Fruit fly (Drosophila melanogaster) whole organism, embryonic: ENCODE data around the gene CG17572.
A peak's percentile ranks its signal among the peaks of the same experiment; 100 is the strongest.

Source experiments
- Ada2b ChIP-seq: fragments of 200-800 bp; sonication (Bioruptor generic); IDR thresholded peaks from 2 replicates; pipeline ENCODE4 v1.3.6; 2022; ENCODE audit warnings: missing biosample characterization, missing genetic modification characterization
- Adf1 ChIP-seq: fragments of 200-800 bp; sonication (Bioruptor generic); IDR thresholded peaks from 2 replicates; pipeline ENCODE4 v1.3.6; 2022; ENCODE audit warnings: missing biosample characterization, missing genetic modification characterization
- Bgb ChIP-seq: fragments of 200-800 bp; sonication (Bioruptor generic); IDR thresholded peaks from 2 replicates; pipeline ENCODE4 v1.3.6; 2022; ENCODE audit warnings: missing biosample characterization, missing genetic modification characterization; ENCODE audit not compliant: partially characterized antibody
- Blimp-1 ChIP-seq: fragments of 200-800 bp; sonication (Bioruptor generic); optimal IDR thresholded peaks from 3 replicates; lab custom pipeline; 2018; ENCODE audit warnings: missing biosample characterization, missing genetic modification characterization, mild to moderate bottlenecking, moderate library complexity, missing genetic modification reagents
- CG10267 ChIP-seq: fragments of 200-800 bp; sonication (Bioruptor generic); optimal IDR thresholded peaks from 2 replicates; lab custom pipeline; 2018; ENCODE audit warnings: missing biosample characterization, mild to moderate bottlenecking, missing genetic modification characterization, moderate library complexity
- CG10654 ChIP-seq: fragments of 200-800 bp; sonication (Bioruptor generic); optimal IDR thresholded peaks from 2 replicates; lab custom pipeline; 2016; ENCODE audit warnings: missing biosample characterization, missing genetic modification characterization
- CG10979 ChIP-seq: fragments of 200-800 bp; sonication (Bioruptor generic); optimal IDR thresholded peaks from 2 replicates; lab custom pipeline; 2018; ENCODE audit warnings: missing biosample characterization, mild to moderate bottlenecking, missing genetic modification characterization, moderate library complexity
- CG12659 ChIP-seq: fragments of 200-800 bp; sonication (Bioruptor generic); optimal IDR thresholded peaks from 3 replicates; lab custom pipeline; 2017; ENCODE audit warnings: mild to moderate bottlenecking, missing biosample characterization, missing genetic modification reagents, missing genetic modification characterization
- CG12744 ChIP-seq: fragments of 200-800 bp; sonication (Bioruptor generic); optimal IDR thresholded peaks from 2 replicates; lab custom pipeline; 2016; ENCODE audit warnings: missing biosample characterization, missing genetic modification characterization
- CG15696 ChIP-seq: fragments of 200-800 bp; sonication (Bioruptor generic); optimal IDR thresholded peaks from 2 replicates; lab custom pipeline; 2019; ENCODE audit warnings: missing biosample characterization, mild to moderate bottlenecking, missing genetic modification characterization, moderate library complexity
- CG1603 ChIP-seq: fragments of 200-800 bp; sonication (Bioruptor generic); optimal IDR thresholded peaks from 2 replicates; lab custom pipeline; 2019; ENCODE audit warnings: missing biosample characterization, mild to moderate bottlenecking, missing genetic modification characterization, moderate library complexity
- CG17385 ChIP-seq: fragments of 200-800 bp; sonication (Bioruptor generic); optimal IDR thresholded peaks from 3 replicates; lab custom pipeline; 2018; ENCODE audit warnings: missing biosample characterization, mild to moderate bottlenecking, missing genetic modification characterization
- CG2712 ChIP-seq: fragments of 200-800 bp; optimal IDR thresholded peaks from 3 replicates; lab custom pipeline; 2019; ENCODE audit warnings: missing biosample characterization, mild to moderate bottlenecking, missing genetic modification characterization, moderate library complexity
- CG30020 ChIP-seq: fragments of 200-800 bp; optimal IDR thresholded peaks from 2 replicates; lab custom pipeline; 2019; ENCODE audit warnings: missing biosample characterization, mild to moderate bottlenecking, missing genetic modification characterization, moderate library complexity
- CG34224 ChIP-seq: fragments of 200-800 bp; sonication (Bioruptor generic); IDR thresholded peaks from 3 replicates; pipeline ENCODE4 v1.3.6; 2022; ENCODE audit warnings: missing biosample characterization, missing genetic modification characterization; ENCODE audit not compliant: partially characterized antibody
- CG42726 ChIP-seq: fragments of 200-800 bp; sonication (Bioruptor generic); IDR thresholded peaks from 2 replicates; pipeline ENCODE4 v1.3.6; 2022; ENCODE audit warnings: missing biosample characterization, missing genetic modification characterization; ENCODE audit not compliant: partially characterized antibody
- CG4617 ChIP-seq: fragments of 200-800 bp; sonication (Bioruptor generic); optimal IDR thresholded peaks from 3 replicates; lab custom pipeline; 2016; ENCODE audit warnings: missing biosample characterization, missing genetic modification characterization, borderline replicate concordance
- CG5953 ChIP-seq: fragments of 200-800 bp; sonication (Bioruptor generic); IDR thresholded peaks from 2 replicates; pipeline ENCODE4 v1.3.6; 2022; ENCODE audit warnings: missing biosample characterization, missing genetic modification characterization
- CG7839 ChIP-seq: fragments of 200-800 bp; sonication (Bioruptor generic); optimal IDR thresholded peaks from 3 replicates; lab custom pipeline; 2018; ENCODE audit warnings: missing biosample characterization, mild to moderate bottlenecking, missing genetic modification characterization, moderate library complexity
- CG8388 ChIP-seq: fragments of 200-800 bp; sonication (Bioruptor generic); optimal IDR thresholded peaks from 2 replicates; lab custom pipeline; 2019; ENCODE audit warnings: missing biosample characterization, mild to moderate bottlenecking, missing genetic modification characterization, moderate library complexity
- CG9437 ChIP-seq: fragments of 200-800 bp; sonication (Bioruptor generic); optimal IDR thresholded peaks from 2 replicates; lab custom pipeline; 2018; ENCODE audit warnings: missing biosample characterization, mild to moderate bottlenecking, missing genetic modification characterization
- Fer3 ChIP-seq: fragments of 200-800 bp; sonication (Bioruptor generic); optimal IDR thresholded peaks from 2 replicates; lab custom pipeline; 2018; ENCODE audit warnings: missing biosample characterization, mild to moderate bottlenecking, missing genetic modification characterization, moderate library complexity
- MBD-R2 ChIP-seq: fragments of 200-800 bp; sonication (Bioruptor generic); IDR thresholded peaks from 2 replicates; pipeline ENCODE4 v1.3.6; 2022; ENCODE audit warnings: missing biosample characterization, missing genetic modification characterization
- MESR4 ChIP-seq: fragments of 200-800 bp; sonication (Bioruptor generic); optimal IDR thresholded peaks from 2 replicates; lab custom pipeline; 2018; ENCODE audit warnings: missing biosample characterization, mild to moderate bottlenecking, missing genetic modification characterization, moderate library complexity
- Med ChIP-seq: fragments of 200-800 bp; sonication (Bioruptor generic); peaks from one replicate; lab custom pipeline; 2016; ENCODE audit warnings: missing biosample characterization, missing genetic modification characterization, mild to moderate bottlenecking, inconsistent platforms, moderate library complexity
- Opbp ChIP-seq: fragments of 200-800 bp; sonication (Bioruptor generic); IDR thresholded peaks from 3 replicates; pipeline ENCODE4 v1.3.6; 2022; ENCODE audit warnings: missing biosample characterization, missing genetic modification characterization; ENCODE audit not compliant: partially characterized antibody
- Pdp1 ChIP-seq, 2 experiments: fragments of 200-800 bp; sonication (Bioruptor generic); optimal IDR thresholded peaks; 3 replicates each; lab custom pipeline; 2016; ENCODE audit warnings: missing biosample characterization in 2 of 2, missing genetic modification characterization in 2 of 2, mild to moderate bottlenecking in 1 of 2, moderate library complexity in 1 of 2
- Sox102F ChIP-seq: fragments of 200-800 bp; sonication (Bioruptor generic); optimal IDR thresholded peaks from 2 replicates; lab custom pipeline; 2018; ENCODE audit warnings: missing biosample characterization, mild to moderate bottlenecking, missing genetic modification characterization, moderate library complexity
- Sry-δ ChIP-seq: fragments of 200-800 bp; sonication (Bioruptor generic); optimal IDR thresholded peaks from 2 replicates; lab custom pipeline; 2016; ENCODE audit warnings: missing biosample characterization, missing genetic modification characterization
- Xrp1 ChIP-seq: fragments of 200-800 bp; sonication (Bioruptor generic); IDR thresholded peaks from 2 replicates; pipeline ENCODE4 v1.3.6; 2022; ENCODE audit warnings: missing biosample characterization, missing genetic modification characterization
- amos ChIP-seq: fragments of 200-800 bp; sonication (Bioruptor generic); IDR thresholded peaks from 2 replicates; pipeline ENCODE4 v1.3.6; 2022; ENCODE audit warnings: missing biosample characterization, missing genetic modification characterization; ENCODE audit not compliant: partially characterized antibody
- chinmo ChIP-seq: fragments of 200-800 bp; sonication (Bioruptor generic); IDR thresholded peaks from 4 replicates; pipeline ENCODE4 v1.3.6; 2022; ENCODE audit warnings: missing biosample characterization, missing genetic modification characterization; ENCODE audit not compliant: partially characterized antibody
- dmrt11E ChIP-seq: fragments of 200-800 bp; sonication (Bioruptor generic); optimal IDR thresholded peaks from 3 replicates; lab custom pipeline; 2018; ENCODE audit warnings: missing biosample characterization, mild to moderate bottlenecking, missing genetic modification characterization, moderate library complexity
- dmrt99B ChIP-seq: fragments of 200-800 bp; sonication (Bioruptor generic); optimal IDR thresholded peaks from 2 replicates; lab custom pipeline; 2018; ENCODE audit warnings: missing biosample characterization, mild to moderate bottlenecking, missing genetic modification characterization, moderate library complexity
- gcm ChIP-seq: fragments of 200-800 bp; sonication (Bioruptor generic); optimal IDR thresholded peaks from 2 replicates; lab custom pipeline; 2019; ENCODE audit warnings: missing biosample characterization, mild to moderate bottlenecking, missing genetic modification characterization, moderate library complexity
- hbn ChIP-seq: fragments of 200-800 bp; sonication (Bioruptor generic); IDR thresholded peaks from 2 replicates; pipeline ENCODE4 v1.3.6; 2022; ENCODE audit warnings: missing biosample characterization, missing genetic modification characterization; ENCODE audit not compliant: partially characterized antibody
- inv ChIP-seq: fragments of 200-800 bp; sonication (Bioruptor generic); IDR thresholded peaks from 2 replicates; pipeline ENCODE4 v1.3.6; 2022; ENCODE audit warnings: missing biosample characterization, missing genetic modification characterization; ENCODE audit not compliant: partially characterized antibody
- nerfin-2 ChIP-seq: fragments of 200-800 bp; sonication (Bioruptor generic); IDR thresholded peaks from 2 replicates; pipeline ENCODE4 v1.3.6; 2022; ENCODE audit warnings: missing biosample characterization, missing genetic modification characterization; ENCODE audit not compliant: partially characterized antibody
- repo ChIP-seq: fragments of 200-800 bp; sonication (Bioruptor generic); optimal IDR thresholded peaks from 2 replicates; lab custom pipeline; 2016; ENCODE audit warnings: missing biosample characterization, missing genetic modification characterization
- row ChIP-seq: fragments of 200-800 bp; sonication (Bioruptor generic); IDR thresholded peaks from 3 replicates; pipeline ENCODE4 v1.3.6; 2022; ENCODE audit warnings: missing biosample characterization, missing genetic modification characterization
- sna ChIP-seq: fragments of 200-800 bp; sonication (Bioruptor generic); IDR thresholded peaks from 2 replicates; pipeline ENCODE4 v1.3.6; 2022; ENCODE audit warnings: missing biosample characterization, missing genetic modification characterization; ENCODE audit not compliant: partially characterized antibody
- tna ChIP-seq: fragments of 200-800 bp; sonication (Bioruptor generic); IDR thresholded peaks from 2 replicates; pipeline ENCODE4 v1.3.6; 2022; ENCODE audit warnings: missing biosample characterization, missing genetic modification characterization; ENCODE audit not compliant: partially characterized antibody
- unc-4 ChIP-seq: fragments of 200-800 bp; sonication (Bioruptor generic); IDR thresholded peaks from 2 replicates; pipeline ENCODE4 v1.3.6; 2022; ENCODE audit warnings: missing biosample characterization, missing genetic modification characterization; ENCODE audit not compliant: partially characterized antibody
- usp ChIP-seq: fragments of >200 bp; optimal IDR thresholded peaks from 2 replicates; lab custom pipeline; 2017; ENCODE audit warnings: missing biosample characterization, missing genetic modification characterization
- vnd ChIP-seq: fragments of 200-800 bp; sonication (Bioruptor generic); IDR thresholded peaks from 3 replicates; pipeline ENCODE4 v1.3.6; 2022; ENCODE audit warnings: missing biosample characterization, missing genetic modification characterization; ENCODE audit not compliant: partially characterized antibody
- zen2 ChIP-seq: fragments of 200-800 bp; sonication (Bioruptor generic); IDR thresholded peaks from 3 replicates; pipeline ENCODE4 v1.3.6; 2022; ENCODE audit warnings: missing biosample characterization, missing genetic modification characterization; ENCODE audit not compliant: partially characterized antibody
- zf30C ChIP-seq: fragments of 200-800 bp; sonication (Bioruptor generic); optimal IDR thresholded peaks from 3 replicates; lab custom pipeline; 2018; ENCODE audit warnings: missing biosample characterization, mild to moderate bottlenecking, missing genetic modification characterization

Gene CG17572

DNA sequence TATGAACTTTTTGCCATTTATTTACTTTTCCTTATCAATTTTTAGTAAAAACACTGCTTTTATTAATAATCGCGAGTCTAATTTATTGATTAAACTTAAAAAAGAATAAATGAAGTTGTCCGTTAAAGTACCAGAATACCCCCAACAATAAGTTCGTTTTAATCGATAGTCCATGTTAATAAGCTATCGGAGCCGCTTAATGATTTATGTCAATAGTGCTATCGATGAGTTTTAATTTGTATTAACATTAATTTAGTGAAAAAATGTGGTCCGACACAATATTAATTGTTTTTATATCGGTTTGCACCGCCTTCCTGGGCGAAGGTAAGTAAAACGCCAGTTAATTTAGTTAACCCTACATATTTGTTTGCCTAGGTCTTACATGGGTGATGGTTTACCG is 25.0 kb downstream of the CG17572 start, which contains the start of gene CG10470 (continued):
- TF ChIP-seq chinmo (GFP tag; lab: Robert Waterston, UW) (peak; percentile 84; the same call in 2 of the 4 replicates), CG10979 (tag; lab: Kevin White, UChicago) (peak; percentile 22), Fer3 (tag; lab: Kevin White, UChicago) (peak; percentile 28), Sox102F (peak; percentile 18), CG8388 (GFP tag; lab: Kevin White, UChicago) (peak; percentile 28), CG12744 (GFP tag; lab: Kevin White, UChicago) (no peak), Opbp (peak; percentile 82; the same call in 2 of the 3 replicates), CG12659 (GFP tag; lab: Kevin White, UChicago) (peak; percentile 24), CG10654 (GFP tag; lab: Kevin White, UChicago) (no peak), CG10267 (peak; percentile 69), row (GFP tag; lab: Robert Waterston, UW) (peak; percentile 54; the same call in 1 of the 3 replicates), CG7839 (tag; lab: Kevin White, UChicago) (peak; percentile 35), usp (GFP tag; lab: Kevin White, UChicago) (no peak), Adf1 (GFP tag; lab: Robert Waterston, UW) (no peak), Sry-δ (GFP tag; lab: Kevin White, UChicago) (peak; percentile 71), zen2 (GFP tag; lab: Robert Waterston, UW) (peak; percentile 70; the same call in 2 of the 3 replicates), gcm (GFP tag; lab: Kevin White, UChicago) (peak; percentile 9), CG4617 (GFP tag; lab: Kevin White, UChicago) (peak; percentile 51), MESR4 (peak; percentile 70), CG17385 (GFP tag; lab: Kevin White, UChicago) (peak; percentile 14), sna (GFP tag; lab: Robert Waterston, UW) (peak; percentile 70), vnd (GFP tag; lab: Robert Waterston, UW) (peak; percentile 75), CG42726 (peak; percentile 36; the same call in 1 of the 2 replicates), tna (GFP tag; lab: Robert Waterston, UW) (peak; percentile 53), CG5953 (GFP tag; lab: Robert Waterston, UW) (no peak), repo (GFP tag; lab: Kevin White, UChicago) (no peak), Blimp-1 (GFP tag; lab: Kevin White, UChicago) (peak; percentile 12), CG1603 (tag; lab: Kevin White, UChicago) (peak; percentile 20), amos (GFP tag; lab: Robert Waterston, UW) (peak; percentile 84), Pdp1 (GFP tag; optimal IDR thresholded peaks at IDR 0.05; lab: Kevin White, UChicago) (peak in 1 of 2 experiments; percentile 49), MBD-R2 (peak; percentile 56; the same call in 1 of the 2 replicates), Bgb (peak; percentile 79), nerfin-2 (peak; percentile 80), CG15696 (tag; lab: Kevin White, UChicago) (no peak), Ada2b (GFP tag; lab: Robert Waterston, UW) (no peak), CG30020 (tag; lab: Kevin White, UChicago) (peak; percentile 47), dmrt11E (tag; lab: Kevin White, UChicago) (no peak), hbn (GFP tag; lab: Robert Waterston, UW) (peak; percentile 84), unc-4 (GFP tag; lab: Robert Waterston, UW) (peak; percentile 81), dmrt99B (peak; percentile 23), CG2712 (peak; percentile 50), inv (peak; percentile 72), Xrp1 (GFP tag; lab: Robert Waterston, UW) (0 out of 2 replicates have a peak, but pooled peaks have one; percentile 45), CG34224 (GFP tag; lab: Robert Waterston, UW) (peak; percentile 84), Med (GFP tag; lab: Kevin White, UChicago) (peak; percentile 60), CG9437 (peak; percentile 77), zf30C (GFP tag; lab: Kevin White, UChicago) (peak; percentile 20)
